Worm (Caenorhabditis elegans) whole organism, L4 larva: ENCODE measurements around the gene srj-22.

ENCODE experiments used
- F10B5.3 ChIP-seq: sonication (generic microtip); optimal IDR thresholded peaks from 2 replicates; lab custom pipeline; 2016; ENCODE audit warnings: mild to moderate bottlenecking, missing genetic modification characterization, missing compliant biosample characterization
- F26F4.8 ChIP-seq: fragments of 200-800 bp; sonication (Bioruptor generic); conservative IDR thresholded peaks from 2 replicates; pipeline ENCODE4 v1.3.6; 2022; ENCODE audit warnings: missing genetic modification characterization, missing compliant biosample characterization
- F37D6.2 ChIP-seq: sonication (generic microtip); optimal IDR thresholded peaks from 2 replicates; lab custom pipeline; 2016; ENCODE audit warnings: mild to moderate bottlenecking, missing genetic modification characterization, missing compliant biosample characterization
- R02D3.7 ChIP-seq: fragments of 150-350 bp; sonication (generic microtip); optimal IDR thresholded peaks from 3 replicates; lab custom pipeline; 2014; ENCODE audit warnings: missing biosample characterization, missing genetic modification characterization
- T20F7.1 ChIP-seq: fragments of 200-800 bp; sonication (Bioruptor generic); optimal IDR thresholded peaks from 2 replicates; lab custom pipeline; 2018; ENCODE audit warnings: mild to moderate bottlenecking, missing genetic modification characterization, missing compliant biosample characterization
- Y5F2A.4 ChIP-seq: fragments of 200-800 bp; sonication (Bioruptor generic); optimal IDR thresholded peaks from 2 replicates; lab custom pipeline; 2018; ENCODE audit warnings: mild to moderate bottlenecking, missing genetic modification characterization, missing compliant biosample characterization
- aha-1 ChIP-seq: fragments of 150-350 bp; peaks from one replicate; lab custom pipeline; 2014; ENCODE audit warnings: missing biosample characterization, missing genetic modification characterization
- attf-4 ChIP-seq: sonication (generic microtip); optimal IDR thresholded peaks from 3 replicates; lab custom pipeline; 2017; ENCODE audit warnings: missing biosample characterization, missing genetic modification characterization
- ceh-44 ChIP-seq: fragments of 200-800 bp; sonication (Bioruptor generic); IDR thresholded peaks from 2 replicates; pipeline ENCODE4 v1.3.6; 2022; ENCODE audit warnings: missing genetic modification reagents, missing genetic modification characterization, missing compliant biosample characterization
- ceh-62 ChIP-seq: sonication (generic microtip); optimal IDR thresholded peaks from 2 replicates; lab custom pipeline; 2017; ENCODE audit warnings: missing biosample characterization, missing genetic modification characterization
- ctbp-1 ChIP-seq: fragments of 200-800 bp; sonication (Bioruptor generic); IDR thresholded peaks from 2 replicates; pipeline ENCODE4 v1.3.6; 2022; ENCODE audit warnings: missing genetic modification reagents, missing genetic modification characterization, missing compliant biosample characterization
- daf-12 ChIP-seq: fragments of 150-350 bp; optimal IDR thresholded peaks from 2 replicates; lab custom pipeline; 2014; ENCODE audit warnings: missing biosample characterization, missing genetic modification reagents, missing genetic modification characterization
- daf-16 ChIP-seq, 3 experiments: sonication (generic microtip); optimal IDR thresholded peaks; 2 replicates each; lab custom pipeline; 2016 to 2017; ENCODE audit warnings: missing genetic modification characterization in 3 of 3, missing genetic modification reagents in 3 of 3, mild to moderate bottlenecking in 2 of 3, missing compliant biosample characterization in 2 of 3, missing biosample characterization in 1 of 3, moderate library complexity in 1 of 3
- daf-19 ChIP-seq: fragments of 200-800 bp; sonication (Bioruptor generic); conservative IDR thresholded peaks from 2 replicates; pipeline ENCODE4 v1.3.6; 2022; ENCODE audit warnings: missing genetic modification characterization, missing compliant biosample characterization
- dmd-6 ChIP-seq: fragments of 200-800 bp; sonication (Bioruptor generic); IDR thresholded peaks from 2 replicates; pipeline ENCODE4 v1.3.6; 2022; ENCODE audit warnings: missing genetic modification reagents, missing genetic modification characterization, missing compliant biosample characterization
- dmd-9 ChIP-seq: fragments of 200-800 bp; sonication (Bioruptor generic); IDR thresholded peaks from 2 replicates; pipeline ENCODE4 v1.3.6; 2022; ENCODE audit warnings: missing genetic modification reagents, missing genetic modification characterization, missing compliant biosample characterization
- dve-1 ChIP-seq: sonication (generic microtip); optimal IDR thresholded peaks from 2 replicates; lab custom pipeline; 2017; ENCODE audit warnings: antibody characterized with exemption, mild to moderate bottlenecking, missing genetic modification characterization, missing compliant biosample characterization; ENCODE audit not compliant: insufficient read depth
- egl-27 ChIP-seq: sonication (generic microtip); optimal IDR thresholded peaks from 3 replicates; lab custom pipeline; 2017; ENCODE audit warnings: missing biosample characterization, missing genetic modification reagents, missing genetic modification characterization
- egl-43 ChIP-seq: fragments of 200-800 bp; sonication (Bioruptor generic); IDR thresholded peaks from 2 replicates; pipeline ENCODE4 v1.3.6; 2022; ENCODE audit warnings: missing genetic modification reagents, missing genetic modification characterization, missing compliant biosample characterization
- fkh-10 ChIP-seq: fragments of 150-350 bp; optimal IDR thresholded peaks from 2 replicates; lab custom pipeline; 2014; ENCODE audit warnings: missing biosample characterization, missing genetic modification reagents, missing genetic modification characterization
- fos-1 ChIP-seq: fragments of 150-350 bp; optimal IDR thresholded peaks from 2 replicates; lab custom pipeline; 2014; ENCODE audit warnings: missing biosample characterization, missing genetic modification characterization
- hlh-11 ChIP-seq: fragments of 200-800 bp; sonication (Bioruptor generic); optimal IDR thresholded peaks from 2 replicates; lab custom pipeline; 2018; ENCODE audit warnings: mild to moderate bottlenecking, missing genetic modification characterization, missing compliant biosample characterization
- hlh-30 ChIP-seq: sonication (generic microtip); optimal IDR thresholded peaks from 2 replicates; lab custom pipeline; 2017; ENCODE audit warnings: antibody characterized with exemption, mild to moderate bottlenecking, missing genetic modification characterization, missing compliant biosample characterization; ENCODE audit not compliant: insufficient read depth
- jun-1 ChIP-seq: fragments of 150-350 bp; optimal IDR thresholded peaks from 2 replicates; lab custom pipeline; 2014; ENCODE audit warnings: missing biosample characterization, missing genetic modification reagents, missing genetic modification characterization
- lin-1 ChIP-seq: fragments of 200-800 bp; sonication (Bioruptor generic); IDR thresholded peaks from 2 replicates; pipeline ENCODE4 v1.3.6; 2022; ENCODE audit warnings: missing genetic modification reagents, missing genetic modification characterization, missing compliant biosample characterization
- lin-29 ChIP-seq: fragments of 200-800 bp; sonication (Bioruptor generic); IDR thresholded peaks from 2 replicates; pipeline ENCODE4 v1.3.6; 2022; ENCODE audit warnings: missing genetic modification reagents, missing genetic modification characterization, missing compliant biosample characterization
- lin-39 ChIP-seq: fragments of 150-350 bp; optimal IDR thresholded peaks from 2 replicates; lab custom pipeline; 2014; ENCODE audit warnings: missing biosample characterization, missing genetic modification reagents, missing genetic modification characterization
- lsy-2 ChIP-seq, 2 experiments: fragments of 150-350 bp in 1 of 2; sonication (generic microtip) in 1 of 2; optimal IDR thresholded peaks; 2 replicates each; lab custom pipeline; 2014 to 2017; ENCODE audit warnings: missing biosample characterization in 2 of 2, missing genetic modification characterization in 2 of 2
- mep-1 ChIP-seq: fragments of 150-350 bp; sonication (generic microtip); optimal IDR thresholded peaks from 3 replicates; lab custom pipeline; 2014; ENCODE audit warnings: missing biosample characterization, missing genetic modification characterization
- mes-2 ChIP-seq: sonication (generic microtip); optimal IDR thresholded peaks from 2 replicates; lab custom pipeline; 2016; ENCODE audit warnings: missing genotype, mild to moderate bottlenecking, missing genetic modification characterization, missing compliant biosample characterization; ENCODE audit not compliant: poor library complexity, severe bottlenecking
- mxl-3 ChIP-seq: fragments of 200-800 bp; sonication (Bioruptor generic); optimal IDR thresholded peaks from 2 replicates; lab custom pipeline; 2018; ENCODE audit warnings: mild to moderate bottlenecking, missing genetic modification characterization, missing compliant biosample characterization
- nhr-102 ChIP-seq: sonication (generic microtip); optimal IDR thresholded peaks from 2 replicates; lab custom pipeline; 2016; ENCODE audit warnings: mild to moderate bottlenecking, missing genetic modification characterization, moderate library complexity, missing compliant biosample characterization
- nhr-111 ChIP-seq: fragments of 200-800 bp; sonication (Bioruptor generic); optimal IDR thresholded peaks from 2 replicates; lab custom pipeline; 2018; ENCODE audit warnings: mild to moderate bottlenecking, missing genetic modification characterization, missing compliant biosample characterization
- nhr-28 ChIP-seq: fragments of 150-350 bp; optimal IDR thresholded peaks from 2 replicates; lab custom pipeline; 2014; ENCODE audit warnings: missing biosample characterization, missing genetic modification characterization
- nhr-41 ChIP-seq: fragments of 200-800 bp; sonication (Bioruptor generic); IDR thresholded peaks from 2 replicates; pipeline ENCODE4 v1.3.6; 2022; ENCODE audit warnings: missing genetic modification reagents, missing genetic modification characterization, missing compliant biosample characterization
- nhr-48 ChIP-seq: sonication (generic microtip); optimal IDR thresholded peaks from 2 replicates; lab custom pipeline; 2016; ENCODE audit warnings: mild to moderate bottlenecking, missing genetic modification characterization, missing compliant biosample characterization
- nhr-6 ChIP-seq: fragments of 150-350 bp; optimal IDR thresholded peaks from 2 replicates; lab custom pipeline; 2014; ENCODE audit warnings: missing biosample characterization, missing genetic modification characterization
- nhr-76 ChIP-seq: fragments of 150-350 bp; optimal IDR thresholded peaks from 2 replicates; lab custom pipeline; 2014; ENCODE audit warnings: missing biosample characterization, missing genetic modification characterization
- nhr-77 ChIP-seq: fragments of 150-350 bp; optimal IDR thresholded peaks from 2 replicates; lab custom pipeline; 2014; ENCODE audit warnings: missing biosample characterization, missing genetic modification characterization
- pha-4 ChIP-seq, 2 experiments: fragments of 150-350 bp in 1 of 2; fragments of 200-800 bp in 1 of 2; sonication (Bioruptor generic) in 1 of 2; IDR thresholded peaks in 1 of 2; optimal IDR thresholded peaks in 1 of 2; 2 replicates each; pipeline versions ENCODE4 v1.3.6 to Lab custom; 2014 to 2022; ENCODE audit warnings: missing genetic modification characterization in 2 of 2, missing genetic modification reagents in 2 of 2, missing biosample characterization in 1 of 2, missing compliant biosample characterization in 1 of 2
- php-3 ChIP-seq: fragments of 200-800 bp; sonication (Bioruptor generic); IDR thresholded peaks from 2 replicates; pipeline ENCODE4 v1.3.6; 2022; ENCODE audit warnings: missing genetic modification reagents, missing genetic modification characterization, missing compliant biosample characterization
- pqm-1 ChIP-seq: sonication (generic microtip); optimal IDR thresholded peaks from 2 replicates; lab custom pipeline; 2017; ENCODE audit warnings: missing biosample characterization, missing genetic modification characterization
- sdz-12 ChIP-seq: fragments of 200-800 bp; sonication (Bioruptor generic); optimal IDR thresholded peaks from 2 replicates; lab custom pipeline; 2018; ENCODE audit warnings: mild to moderate bottlenecking, missing genetic modification characterization, missing compliant biosample characterization
- spr-1 ChIP-seq: sonication (generic microtip); optimal IDR thresholded peaks from 2 replicates; lab custom pipeline; 2016; ENCODE audit warnings: mild to moderate bottlenecking, missing genetic modification characterization, missing compliant biosample characterization
- unc-62 ChIP-seq, 3 experiments: fragments of 150-350 bp in 1 of 3; sonication (generic microtip); optimal IDR thresholded peaks in 2 of 3; peaks in 1 of 3; 1 replicate in 1 of 3; 2 replicates in 2 of 3; lab custom pipeline; 2014 to 2017; ENCODE audit warnings: missing biosample characterization in 3 of 3, missing genetic modification characterization in 3 of 3, missing genetic modification reagents in 3 of 3, missing genotype in 1 of 3
- zfp-3 ChIP-seq: fragments of 200-800 bp; sonication (Bioruptor generic); conservative IDR thresholded peaks from 2 replicates; pipeline ENCODE4 v1.3.6; 2022; ENCODE audit warnings: missing genetic modification reagents, missing genetic modification characterization, missing compliant biosample characterization

Gene srj-22

DNA sequence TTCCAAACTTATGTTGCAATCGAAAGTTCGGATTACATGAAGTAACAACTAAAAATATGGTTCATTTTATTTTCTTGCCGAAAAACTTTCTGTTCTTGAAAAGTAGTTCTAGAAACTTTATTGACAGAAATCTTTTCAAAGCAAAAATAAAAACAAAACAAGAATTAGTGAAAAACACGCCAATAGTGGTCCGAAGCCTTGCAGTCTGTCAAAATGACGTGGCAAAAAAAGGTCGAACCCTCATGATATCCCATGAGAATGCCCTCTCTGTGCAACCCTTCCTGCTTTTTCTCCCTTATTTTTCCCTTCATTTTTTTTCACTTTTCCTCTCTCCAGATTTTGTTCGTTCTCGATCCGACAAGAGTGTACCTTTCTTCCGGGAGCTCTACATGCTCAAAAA, 44.4 kb downstream of the srj-22 start:
- TF ChIP-seq fos-1 (no peak), pqm-1 (no peak), unc-62 (GFP tag; optimal IDR thresholded peaks at IDR 0.05 in 1 of 2; lab: Kevin White, UChicago) (peak in 1 of 2 experiments; percentile 79), unc-62 (tag; optimal IDR thresholded peaks at IDR 0.05; lab: Kevin White, UChicago) (no peak), daf-16 (GFP tag; optimal IDR thresholded peaks at IDR 0.05; lab: Kevin White, UChicago) (no peak), daf-16 (tag; optimal IDR thresholded peaks at IDR 0.05; lab: Kevin White, UChicago) (no peak), php-3 (GFP tag; lab: Robert Waterston, UW) (no peak), aha-1 (tag; lab: Kevin White, UChicago) (peak; percentile 52)

ce11 chrV:10695181-10695580, 48.4 kb downstream of the srj-22 start, which contains the start of gene C05A2.4:
C05A2.4 (plus strand) TSS chrV:10695481.
- TF ChIP-seq R02D3.7 = no peak
- TF ChIP-seq lin-39 = no peak
- no peak for TF ChIP-seq nhr-77 (tag; lab: Kevin White, UChicago)
- no peak for TF ChIP-seq attf-4 (tag; lab: Kevin White, UChicago)
- TF ChIP-seq daf-19 (GFP tag; lab: Robert Waterston, UW) = no peak
- no peak for TF ChIP-seq F37D6.2 (tag; lab: Kevin White, UChicago)
- no peak for TF ChIP-seq Y5F2A.4
- no peak for TF ChIP-seq hlh-30 (tag; lab: Kevin White, UChicago)
- no peak for TF ChIP-seq lin-29 (GFP tag; lab: Robert Waterston, UW)
- TF ChIP-seq ceh-44 (GFP tag; lab: Robert Waterston, UW) = no peak
- TF ChIP-seq spr-1 (tag; lab: Kevin White, UChicago) = no peak
- TF ChIP-seq dmd-9 (GFP tag; lab: Robert Waterston, UW) = no peak
- no peak for TF ChIP-seq nhr-76

DNA sequence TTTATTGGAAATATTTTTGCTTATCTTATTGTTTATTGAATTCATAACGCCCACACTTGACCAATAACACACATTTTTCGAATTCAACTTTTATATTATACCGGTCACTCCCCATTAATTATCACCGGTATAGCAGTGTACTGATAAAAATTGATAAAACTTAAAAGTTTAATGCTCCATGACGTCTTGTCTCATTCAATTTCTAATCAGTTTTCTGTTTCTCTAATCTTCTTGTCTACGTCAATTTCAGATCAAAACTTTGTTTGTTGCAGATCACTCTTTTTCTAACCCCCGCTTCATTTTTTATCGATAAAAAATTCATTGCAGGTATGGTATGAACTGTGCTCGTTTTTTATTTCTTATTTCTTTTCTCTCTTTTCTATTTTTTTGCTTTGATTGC, 49.8 kb downstream of the srj-22 start:
- TF ChIP-seq hlh-11 (peak; percentile 92), nhr-111 (GFP tag; lab: Kevin White, UChicago) (no peak), ceh-62 (tag; lab: Kevin White, UChicago) (no peak), dmd-6 (GFP tag; lab: Robert Waterston, UW) (peak; percentile 99), T20F7.1 (GFP tag; lab: Kevin White, UChicago) (peak; percentile 4), lin-1 (peak; percentile 92), unc-62 (GFP tag; optimal IDR thresholded peaks at IDR 0.05 in 1 of 2; lab: Kevin White, UChicago) (no peak), unc-62 (tag; optimal IDR thresholded peaks at IDR 0.05; lab: Kevin White, UChicago) (no peak), lin-29 (GFP tag; lab: Robert Waterston, UW) (no peak), F10B5.3 (tag; lab: Kevin White, UChicago) (no peak), F26F4.8 (GFP tag; lab: Robert Waterston, UW) (no peak), fkh-10 (GFP tag; lab: Kevin White, UChicago) (no peak), pha-4 (GFP tag; IDR thresholded peaks at IDR 0.05; lab: Robert Waterston, UW) (0 out of 2 replicates have a peak, but pooled peaks have one; percentile 34), pha-4 (tag; optimal IDR thresholded peaks at IDR 0.05; lab: Kevin White, UChicago) (no peak), ctbp-1 (no peak), mxl-3 (GFP tag; lab: Kevin White, UChicago) (no peak), nhr-102 (peak; percentile 76), nhr-28 (tag; lab: Kevin White, UChicago) (peak; percentile 87), mes-2 (tag; lab: Kevin White, UChicago) (no peak), daf-12 (tag; lab: Kevin White, UChicago) (no peak), jun-1 (tag; lab: Kevin White, UChicago) (no peak), nhr-48 (tag; lab: Kevin White, UChicago) (peak; percentile 74), php-3 (GFP tag; lab: Robert Waterston, UW) (peak; percentile 93), lsy-2 (tag; optimal IDR thresholded peaks at IDR 0.05; lab: Kevin White, UChicago) (peak in 1 of 2 experiments; percentile 21), egl-27 (tag; lab: Kevin White, UChicago) (no peak), dve-1 (tag; lab: Kevin White, UChicago) (peak; percentile 93), pqm-1 (peak; percentile 98), nhr-41 (no peak), sdz-12 (GFP tag; lab: Kevin White, UChicago) (no peak), egl-43 (GFP tag; lab: Robert Waterston, UW) (no peak), hlh-30 (tag; lab: Kevin White, UChicago) (peak; percentile 10), nhr-77 (tag; lab: Kevin White, UChicago) (peak; percentile 82), zfp-3 (no peak), mep-1 (peak; percentile 4), nhr-6 (tag; lab: Kevin White, UChicago) (no peak)
